Worm (Caenorhabditis elegans): ENCODE results near the gene oig-1.

DNA sequence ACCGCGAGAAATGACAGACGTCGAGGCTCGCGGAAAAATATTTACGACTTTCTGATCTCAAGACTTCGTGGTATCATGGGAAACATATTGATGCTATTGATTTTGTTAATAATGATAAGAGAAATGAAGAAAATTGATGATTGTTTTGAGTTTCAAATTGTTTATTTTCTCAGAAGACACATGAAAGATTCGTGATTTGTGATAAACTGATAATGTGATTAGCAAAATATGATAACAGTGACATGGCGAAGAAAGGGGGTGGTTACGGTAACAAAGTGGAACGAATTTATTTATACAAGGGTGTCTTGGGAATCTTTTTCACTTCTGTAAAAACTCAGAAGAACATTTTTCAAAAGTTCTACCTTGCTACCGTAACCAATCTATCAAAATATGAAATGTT is 16.2 kb downstream of the oig-1 start:
- TF ChIP-seq ztf-3 (GFP tag; optimal IDR thresholded peaks at IDR 0.05), result no peak
- no peak for TF ChIP-seq unc-130 (GFP tag; optimal IDR thresholded peaks at IDR 0.05)
- TF ChIP-seq ama-1 (optimal IDR thresholded peaks at IDR 0.05), result no peak
- TF ChIP-seq ama-1 (GFP tag; optimal IDR thresholded peaks at IDR 0.05), result no peak
